Worm (Caenorhabditis elegans) whole organism, L3 larva: ENCODE data around the gene R06F6.8.

Experiments
- ama-1 ChIP-seq: fragments of 150-350 bp; optimal IDR thresholded peaks from 2 replicates; lab custom pipeline; 2018
- ceh-16 ChIP-seq: sonication (generic microtip); optimal IDR thresholded peaks from 2 replicates; lab custom pipeline; 2017; ENCODE audit warnings: missing biosample characterization, missing genetic modification characterization
- ceh-82 ChIP-seq: fragments of 150-350 bp; optimal IDR thresholded peaks from 2 replicates; lab custom pipeline; 2014; ENCODE audit warnings: missing biosample characterization, missing genetic modification characterization
- ceh-9 ChIP-seq: sonication (generic microtip); optimal IDR thresholded peaks from 2 replicates; lab custom pipeline; 2018; ENCODE audit warnings: missing biosample characterization, missing genetic modification characterization
- daf-12 ChIP-seq: fragments of 150-350 bp; optimal IDR thresholded peaks from 2 replicates; lab custom pipeline; 2014; ENCODE audit warnings: missing biosample characterization, missing genetic modification reagents, missing genetic modification characterization
- egl-27 ChIP-seq: sonication (generic microtip); optimal IDR thresholded peaks from 4 replicates; lab custom pipeline; 2017; ENCODE audit warnings: missing biosample characterization, missing genetic modification reagents, missing genetic modification characterization
- elt-1 ChIP-seq: fragments of 150-350 bp; optimal IDR thresholded peaks from 2 replicates; lab custom pipeline; 2014; ENCODE audit warnings: missing biosample characterization, missing genetic modification characterization
- elt-2 ChIP-seq: sonication (generic microtip); optimal IDR thresholded peaks from 2 replicates; lab custom pipeline; 2016; ENCODE audit warnings: missing genetic modification reagents, mild to moderate bottlenecking, missing genetic modification characterization, missing compliant biosample characterization
- fkh-10 ChIP-seq: sonication (generic microtip); optimal IDR thresholded peaks from 2 replicates; lab custom pipeline; 2017; ENCODE audit warnings: missing biosample characterization, missing genetic modification reagents, missing genetic modification characterization
- fos-1 ChIP-seq: fragments of 150-350 bp; optimal IDR thresholded peaks from 2 replicates; lab custom pipeline; 2014; ENCODE audit warnings: missing biosample characterization, missing genetic modification characterization
- jun-1 ChIP-seq: fragments of 150-350 bp; optimal IDR thresholded peaks from 2 replicates; lab custom pipeline; 2014; ENCODE audit warnings: missing biosample characterization, missing genetic modification reagents, missing genetic modification characterization
- lin-15B ChIP-seq: fragments of 150-350 bp; optimal IDR thresholded peaks from 2 replicates; lab custom pipeline; 2014; ENCODE audit warnings: missing biosample characterization, missing genetic modification characterization
- nfya-1 ChIP-seq: sonication (generic microtip); optimal IDR thresholded peaks from 2 replicates; lab custom pipeline; 2017; ENCODE audit warnings: missing genetic modification characterization, mild to moderate bottlenecking, missing compliant biosample characterization, antibody characterized with exemption, moderate library complexity; ENCODE audit not compliant: insufficient read depth
- nhr-11 ChIP-seq: fragments of 150-350 bp; optimal IDR thresholded peaks from 2 replicates; lab custom pipeline; 2014; ENCODE audit warnings: missing biosample characterization, missing genetic modification characterization
- nhr-23 ChIP-seq: fragments of 150-350 bp; optimal IDR thresholded peaks from 2 replicates; lab custom pipeline; 2014; ENCODE audit warnings: missing biosample characterization, missing genetic modification reagents, missing genetic modification characterization
- nhr-28 ChIP-seq: fragments of 150-350 bp; optimal IDR thresholded peaks from 2 replicates; lab custom pipeline; 2014; ENCODE audit warnings: missing biosample characterization, missing genetic modification characterization
- nhr-43 ChIP-seq: sonication (generic microtip); optimal IDR thresholded peaks from 2 replicates; lab custom pipeline; 2016; ENCODE audit warnings: mild to moderate bottlenecking, missing genetic modification characterization, missing compliant biosample characterization; ENCODE audit not compliant: poor library complexity, severe bottlenecking
- nhr-76 ChIP-seq: fragments of 150-350 bp; sonication (generic microtip); optimal IDR thresholded peaks from 5 replicates; lab custom pipeline; 2014; ENCODE audit warnings: missing biosample characterization, missing genetic modification characterization
- pqm-1 ChIP-seq: fragments of 150-350 bp; optimal IDR thresholded peaks from 2 replicates; lab custom pipeline; 2017; ENCODE audit warnings: missing biosample characterization, missing genetic modification characterization, inconsistent platforms
- sea-2 ChIP-seq: fragments of 150-350 bp; sonication (generic microtip); optimal IDR thresholded peaks from 4 replicates; lab custom pipeline; 2014; ENCODE audit warnings: missing biosample characterization, missing genetic modification reagents, missing genetic modification characterization
- skn-1 ChIP-seq: fragments of 150-350 bp; optimal IDR thresholded peaks from 2 replicates; lab custom pipeline; 2014; ENCODE audit warnings: missing biosample characterization, missing genetic modification characterization
- tbx-2 ChIP-seq: sonication (generic microtip); optimal IDR thresholded peaks from 2 replicates; lab custom pipeline; 2016; ENCODE audit warnings: mild to moderate bottlenecking, missing genetic modification characterization, missing compliant biosample characterization
- unc-62 ChIP-seq: fragments of 150-350 bp; sonication (generic microtip); optimal IDR thresholded peaks from 4 replicates; lab custom pipeline; 2014; ENCODE audit warnings: missing biosample characterization, missing genetic modification reagents, missing genetic modification characterization
- ztf-11 ChIP-seq: fragments of 150-350 bp; optimal IDR thresholded peaks from 2 replicates; lab custom pipeline; 2014; ENCODE audit warnings: missing biosample characterization, missing genetic modification characterization

R06F6.8 gene

DNA sequence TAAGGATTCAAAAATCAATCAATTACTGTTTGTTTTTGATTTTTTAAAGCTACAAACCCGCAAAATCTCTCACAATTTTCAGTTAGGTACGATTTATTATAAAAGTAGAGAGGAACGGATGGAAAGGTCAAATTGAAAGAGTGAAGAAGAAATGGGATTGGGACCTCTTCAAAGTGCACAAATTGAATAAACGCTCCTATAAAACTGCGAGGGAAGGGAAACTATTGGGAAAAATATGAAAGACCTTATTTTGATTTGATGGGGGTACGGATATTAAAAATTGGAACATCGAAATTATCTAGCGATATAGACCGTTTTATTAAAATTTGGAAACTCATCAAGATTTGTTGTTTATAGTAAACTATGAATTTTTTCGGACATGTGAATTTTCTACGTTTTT is 53.0 kb downstream of the R06F6.8 start:
- TF ChIP-seq ceh-82 (no peak), nhr-28 (no peak), daf-12 (tag; lab: Kevin White, UChicago) (no peak), fkh-10 (GFP tag; lab: Kevin White, UChicago) (no peak), nhr-11 (no peak), nhr-23 (no peak), elt-1 (tag; lab: Kevin White, UChicago) (no peak), nfya-1 (no peak), tbx-2 (tag; lab: Kevin White, UChicago) (no peak), pqm-1 (no peak), nhr-43 (no peak), ceh-9 (tag; lab: Kevin White, UChicago) (no peak), unc-62 (GFP tag; lab: Kevin White, UChicago) (no peak), skn-1 (tag; lab: Kevin White, UChicago) (no peak), elt-2 (tag; lab: Kevin White, UChicago) (no peak), lin-15B (tag; lab: Kevin White, UChicago) (no peak)

DNA sequence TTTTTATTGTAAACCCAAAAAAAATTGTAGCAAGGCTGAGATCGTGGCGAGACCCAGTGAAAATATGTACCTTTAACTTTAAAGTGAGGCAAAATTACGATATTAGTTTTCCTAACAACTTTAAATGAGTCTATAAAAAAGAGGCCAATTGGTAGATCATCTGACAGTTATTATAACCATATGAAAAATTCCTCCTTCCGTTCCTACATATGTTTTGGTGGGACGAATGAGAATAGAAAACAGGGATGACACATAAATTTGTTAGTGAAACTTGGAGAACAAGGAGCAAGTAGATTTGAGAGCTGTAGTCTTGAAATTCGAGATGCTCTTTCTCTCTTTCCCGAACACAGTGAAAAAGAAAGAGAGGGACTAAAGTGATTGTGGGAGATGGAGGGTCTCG is 54.5 kb downstream of the R06F6.8 start:
- TF ChIP-seq ceh-82, result no peak
- TF ChIP-seq fos-1, result no peak
- TF ChIP-seq nfya-1, result no peak
- no peak for TF ChIP-seq egl-27 (tag; lab: Kevin White, UChicago)
- no peak for TF ChIP-seq pqm-1
- no peak for TF ChIP-seq ama-1 (lab: Kevin White, UChicago)
- no peak for TF ChIP-seq ztf-11 (tag; lab: Kevin White, UChicago)
- TF ChIP-seq tbx-2 (tag; lab: Kevin White, UChicago), result no peak
- no peak for TF ChIP-seq unc-62 (GFP tag; lab: Kevin White, UChicago)
- no peak for TF ChIP-seq nhr-76 (tag; lab: Kevin White, UChicago)
- TF ChIP-seq nhr-23, result no peak
- no peak for TF ChIP-seq sea-2
- TF ChIP-seq ceh-9 (tag; lab: Kevin White, UChicago), result no peak
- TF ChIP-seq jun-1 (tag; lab: Kevin White, UChicago), result no peak
- TF ChIP-seq ceh-16, result no peak
